Fruit fly (Drosophila melanogaster) whole organism, embryonic: ENCODE results near the gene CG15141.

ENCODE experiments used
- Aef1 ChIP-seq: fragments of 200-800 bp; sonication (Bioruptor generic); IDR thresholded peaks from 3 replicates; pipeline ENCODE4 v1.3.6; 2022; ENCODE audit warnings: missing biosample characterization, missing genetic modification characterization
- CG13894 ChIP-seq: fragments of 200-800 bp; sonication (Bioruptor generic); optimal IDR thresholded peaks from 3 replicates; lab custom pipeline; 2018; ENCODE audit warnings: missing biosample characterization, mild to moderate bottlenecking, missing genetic modification characterization, moderate library complexity
- CG30431 ChIP-seq: fragments of 200-800 bp; sonication (Bioruptor generic); optimal IDR thresholded peaks from 2 replicates; lab custom pipeline; 2017; ENCODE audit warnings: missing biosample characterization, missing genetic modification characterization
- CG4360 ChIP-seq: fragments of 200-800 bp; sonication (Bioruptor generic); IDR thresholded peaks from 2 replicates; pipeline ENCODE4 v1.3.6; 2022; ENCODE audit warnings: missing biosample characterization, missing genetic modification characterization
- CkIIα-i1 ChIP-seq: fragments of 200-800 bp; sonication (Bioruptor generic); IDR thresholded peaks from 2 replicates; pipeline ENCODE4 v1.3.6; 2022; ENCODE audit warnings: missing biosample characterization, missing genetic modification characterization
- HHEX ChIP-seq: fragments of 200-800 bp; sonication (Bioruptor generic); optimal IDR thresholded peaks from 3 replicates; lab custom pipeline; 2017; ENCODE audit warnings: missing biosample characterization, mild to moderate bottlenecking, missing genetic modification characterization, missing genetic modification reagents
- Lpt ChIP-seq: fragments of >200 bp; optimal IDR thresholded peaks from 2 replicates; lab custom pipeline; 2018; ENCODE audit warnings: missing biosample characterization, missing genetic modification characterization
- Vsx1 ChIP-seq: fragments of 200-800 bp; sonication (Bioruptor generic); optimal IDR thresholded peaks from 2 replicates; lab custom pipeline; 2017; ENCODE audit warnings: missing biosample characterization, mild to moderate bottlenecking, missing genetic modification characterization, missing genetic modification reagents
- corto ChIP-seq: fragments of 200-800 bp; sonication (Bioruptor generic); optimal IDR thresholded peaks from 2 replicates; lab custom pipeline; 2016; ENCODE audit warnings: missing biosample characterization, mild to moderate bottlenecking, missing genetic modification characterization, moderate library complexity
- insv ChIP-seq, 2 experiments: fragments of 200-800 bp; sonication (Bioruptor generic); optimal IDR thresholded peaks; 3 replicates each; lab custom pipeline; 2016 to 2018; ENCODE audit warnings: missing biosample characterization in 2 of 2, missing genetic modification characterization in 2 of 2
- mam ChIP-seq: fragments of 200-800 bp; sonication (Bioruptor generic); optimal IDR thresholded peaks from 3 replicates; lab custom pipeline; 2016; ENCODE audit warnings: missing biosample characterization, missing genetic modification characterization
- pan ChIP-seq, 4 experiments: fragments of >200 bp in 3 of 4; fragments of 200-800 bp in 1 of 4; sonication (Bioruptor generic) in 1 of 4; optimal IDR thresholded peaks in 3 of 4; IDR thresholded peaks in 1 of 4; 2 replicates each; pipeline versions ENCODE4 v1.3.6 to Lab custom; 2017 to 2022; ENCODE audit warnings: missing biosample characterization in 2 of 4, missing genetic modification characterization in 2 of 4, mixed read lengths in 1 of 4

- no peak for TF ChIP-seq CkIIα-i1 (GFP tag; lab: Robert Waterston, UW)
- no peak for TF ChIP-seq Lpt
- no peak for TF ChIP-seq HHEX (GFP tag; lab: Kevin White, UChicago)
- no peak for TF ChIP-seq CG4360 (GFP tag; lab: Robert Waterston, UW)
- no peak for TF ChIP-seq Vsx1 (GFP tag; lab: Kevin White, UChicago)
- TF ChIP-seq CG30431, result no peak
- no peak for TF ChIP-seq insv (GFP tag; optimal IDR thresholded peaks at IDR 0.05; lab: Kevin White, UChicago)
- no peak for TF ChIP-seq CG13894 (tag; lab: Kevin White, UChicago)
- no peak for TF ChIP-seq corto (GFP tag; lab: Kevin White, UChicago)
- no peak for TF ChIP-seq mam (GFP tag; lab: Kevin White, UChicago)
- no peak for TF ChIP-seq pan (optimal IDR thresholded peaks at IDR 0.05; lab: Kevin White, UChicago)
- no peak for TF ChIP-seq pan (GFP tag; optimal IDR thresholded peaks at IDR 0.05 in 1 of 2, IDR thresholded peaks at IDR 0.05 in 1 of 2)
- no peak for TF ChIP-seq Aef1
Observed at dm6 chr2L:17422089-17422488, 11.6 kb downstream of the CG15141 start.
